Fruit fly (Drosophila melanogaster) whole organism, embryonic: ENCODE results near the gene Pif1B.

Source experiments
- ATbp ChIP-seq: fragments of 200-800 bp; sonication (Bioruptor generic); optimal IDR thresholded peaks from 2 replicates; lab custom pipeline; 2017; ENCODE audit warnings: missing biosample characterization, mild to moderate bottlenecking, missing genetic modification characterization, missing genetic modification reagents
- Blimp-1 ChIP-seq: fragments of 200-800 bp; sonication (Bioruptor generic); optimal IDR thresholded peaks from 3 replicates; lab custom pipeline; 2018; ENCODE audit warnings: missing biosample characterization, missing genetic modification characterization, mild to moderate bottlenecking, moderate library complexity, missing genetic modification reagents
- C15 ChIP-seq: fragments of 200-800 bp; sonication (Bioruptor generic); IDR thresholded peaks from 3 replicates; pipeline ENCODE4 v1.3.6; 2022; ENCODE audit warnings: missing biosample characterization, missing genetic modification characterization
- CG10431 ChIP-seq: fragments of 200-800 bp; sonication (Bioruptor generic); optimal IDR thresholded peaks from 3 replicates; lab custom pipeline; 2018; ENCODE audit warnings: missing biosample characterization, mild to moderate bottlenecking, missing genetic modification characterization
- CG11093 ChIP-seq: fragments of 200-800 bp; sonication (Bioruptor generic); IDR thresholded peaks from 3 replicates; pipeline ENCODE4 v1.3.6; 2022; ENCODE audit warnings: missing biosample characterization, missing genetic modification characterization
- CG11723 ChIP-seq: fragments of 200-800 bp; sonication (Bioruptor generic); optimal IDR thresholded peaks from 2 replicates; lab custom pipeline; 2017; ENCODE audit warnings: missing biosample characterization, mild to moderate bottlenecking, missing genetic modification characterization
- CG12219 ChIP-seq: fragments of 200-800 bp; sonication (Bioruptor generic); optimal IDR thresholded peaks from 3 replicates; lab custom pipeline; 2018; ENCODE audit warnings: missing biosample characterization, mild to moderate bottlenecking, missing genetic modification characterization
- CG1233 ChIP-seq: fragments of 200-800 bp; sonication (Bioruptor generic); optimal IDR thresholded peaks from 4 replicates; lab custom pipeline; 2018; ENCODE audit warnings: missing biosample characterization, mild to moderate bottlenecking, missing genetic modification characterization
- CG12769 ChIP-seq: fragments of 200-800 bp; sonication (Bioruptor generic); optimal IDR thresholded peaks from 2 replicates; lab custom pipeline; 2019; ENCODE audit warnings: missing biosample characterization, mild to moderate bottlenecking, missing genetic modification characterization, moderate library complexity
- CG15011 ChIP-seq: fragments of 200-800 bp; sonication (Bioruptor generic); optimal IDR thresholded peaks from 3 replicates; lab custom pipeline; 2018; ENCODE audit warnings: missing biosample characterization, mild to moderate bottlenecking, missing genetic modification characterization
- CG1602 ChIP-seq: fragments of 200-800 bp; sonication (Bioruptor generic); optimal IDR thresholded peaks from 3 replicates; lab custom pipeline; 2016; ENCODE audit warnings: missing biosample characterization, missing genetic modification characterization
- CG17912 ChIP-seq: fragments of 200-800 bp; sonication (Bioruptor generic); optimal IDR thresholded peaks from 2 replicates; lab custom pipeline; 2018; ENCODE audit warnings: missing biosample characterization, mild to moderate bottlenecking, missing genetic modification characterization
- CG2875 ChIP-seq: fragments of 200-800 bp; sonication (Bioruptor generic); optimal IDR thresholded peaks from 2 replicates; lab custom pipeline; 2017; ENCODE audit warnings: missing biosample characterization, mild to moderate bottlenecking, missing genetic modification characterization, missing genetic modification reagents
- CG30403 ChIP-seq: fragments of 200-800 bp; sonication (Bioruptor generic); optimal IDR thresholded peaks from 3 replicates; lab custom pipeline; 2016; ENCODE audit warnings: missing biosample characterization, missing genetic modification characterization
- CG31224 ChIP-seq: fragments of 200-800 bp; sonication (Bioruptor generic); IDR thresholded peaks from 2 replicates; pipeline ENCODE4 v1.3.6; 2022; ENCODE audit warnings: missing biosample characterization, missing genetic modification characterization
- CG31441 ChIP-seq: fragments of 200-800 bp; sonication (Bioruptor generic); IDR thresholded peaks from 2 replicates; pipeline ENCODE4 v1.3.6; 2022; ENCODE audit warnings: missing biosample characterization, missing genetic modification characterization
- CG3847 ChIP-seq: fragments of 200-800 bp; sonication (Bioruptor generic); IDR thresholded peaks from 2 replicates; pipeline ENCODE4 v1.3.6; 2022; ENCODE audit warnings: missing biosample characterization, missing genetic modification characterization
- CG4282 ChIP-seq: fragments of 200-800 bp; sonication (Bioruptor generic); optimal IDR thresholded peaks from 2 replicates; lab custom pipeline; 2016; ENCODE audit warnings: missing biosample characterization, missing genetic modification characterization
- CG4404 ChIP-seq: fragments of 200-800 bp; sonication (Bioruptor generic); IDR thresholded peaks from 2 replicates; pipeline ENCODE4 v1.3.6; 2022; ENCODE audit warnings: missing biosample characterization, missing genetic modification characterization
- CG4854 ChIP-seq: fragments of 200-800 bp; sonication (Bioruptor generic); optimal IDR thresholded peaks from 2 replicates; lab custom pipeline; 2016; ENCODE audit warnings: missing biosample characterization, missing genetic modification characterization, inconsistent platforms
- CG5953 ChIP-seq: fragments of 200-800 bp; sonication (Bioruptor generic); IDR thresholded peaks from 2 replicates; pipeline ENCODE4 v1.3.6; 2022; ENCODE audit warnings: missing biosample characterization, missing genetic modification characterization
- CG7357 ChIP-seq: fragments of 200-800 bp; sonication (Bioruptor generic); IDR thresholded peaks from 3 replicates; pipeline ENCODE4 v1.3.6; 2022; ENCODE audit warnings: missing biosample characterization, missing genetic modification characterization
- CG7556 ChIP-seq: fragments of 200-800 bp; sonication (Bioruptor generic); optimal IDR thresholded peaks from 2 replicates; lab custom pipeline; 2017; ENCODE audit warnings: missing biosample characterization, mild to moderate bottlenecking, missing genetic modification characterization
- CG7963 ChIP-seq: fragments of 200-800 bp; sonication (Bioruptor generic); IDR thresholded peaks from 3 replicates; pipeline ENCODE4 v1.3.6; 2022; ENCODE audit warnings: missing biosample characterization, missing genetic modification characterization; ENCODE audit not compliant: partially characterized antibody
- CG7987 ChIP-seq: fragments of 200-800 bp; sonication (Bioruptor generic); optimal IDR thresholded peaks from 2 replicates; lab custom pipeline; 2018; ENCODE audit warnings: missing biosample characterization, mild to moderate bottlenecking, missing genetic modification characterization, moderate library complexity
- CG8924 ChIP-seq: fragments of 200-800 bp; optimal IDR thresholded peaks from 3 replicates; lab custom pipeline; 2019; ENCODE audit warnings: missing biosample characterization, mild to moderate bottlenecking, missing genetic modification characterization, moderate library complexity
- CoRest ChIP-seq: fragments of 200-800 bp; sonication (Bioruptor generic); optimal IDR thresholded peaks from 3 replicates; lab custom pipeline; 2018; ENCODE audit warnings: missing biosample characterization, mild to moderate bottlenecking, missing genetic modification characterization, moderate library complexity
- Doc3 ChIP-seq: fragments of 200-800 bp; sonication (Bioruptor generic); IDR thresholded peaks from 3 replicates; pipeline ENCODE4 v1.3.6; 2022; ENCODE audit warnings: missing biosample characterization, missing genetic modification characterization; ENCODE audit not compliant: partially characterized antibody
- Drgx ChIP-seq: fragments of 200-800 bp; sonication (Bioruptor generic); IDR thresholded peaks from 2 replicates; pipeline ENCODE4 v1.3.6; 2022; ENCODE audit warnings: missing biosample characterization, missing genetic modification characterization
- Gug ChIP-seq: fragments of 200-800 bp; sonication (Bioruptor generic); IDR thresholded peaks from 4 replicates; pipeline ENCODE4 v1.3.6; 2022; ENCODE audit warnings: missing biosample characterization, missing genetic modification characterization
- MESR4 ChIP-seq: fragments of 200-800 bp; sonication (Bioruptor generic); optimal IDR thresholded peaks from 2 replicates; lab custom pipeline; 2018; ENCODE audit warnings: missing biosample characterization, mild to moderate bottlenecking, missing genetic modification characterization, moderate library complexity
- Six4 ChIP-seq: fragments of 200-800 bp; sonication (Bioruptor generic); optimal IDR thresholded peaks from 2 replicates; lab custom pipeline; 2016; ENCODE audit warnings: missing biosample characterization, missing genetic modification characterization
- Ssrp ChIP-seq: fragments of 200-800 bp; sonication (Bioruptor generic); optimal IDR thresholded peaks from 2 replicates; lab custom pipeline; 2018; ENCODE audit warnings: missing biosample characterization, mild to moderate bottlenecking, missing genetic modification characterization, moderate library complexity
- Trl ChIP-seq, 3 experiments: fragments of >200 bp in 2 of 3; fragments of 200-800 bp in 1 of 3; sonication (Bioruptor generic) in 1 of 3; optimal IDR thresholded peaks; 2 replicates in 1 of 3; 3 replicates in 2 of 3; lab custom pipeline; 2016 to 2017; ENCODE audit warnings: missing biosample characterization in 1 of 3, missing genetic modification characterization in 1 of 3
- Xbp1 ChIP-seq: fragments of 200-800 bp; sonication (Bioruptor generic); optimal IDR thresholded peaks from 3 replicates; lab custom pipeline; 2016; ENCODE audit warnings: missing biosample characterization, mild to moderate bottlenecking, missing genetic modification characterization
- Xrp1 ChIP-seq: fragments of 200-800 bp; sonication (Bioruptor generic); IDR thresholded peaks from 2 replicates; pipeline ENCODE4 v1.3.6; 2022; ENCODE audit warnings: missing biosample characterization, missing genetic modification characterization
- ac ChIP-seq: fragments of 200-800 bp; sonication (Bioruptor generic); optimal IDR thresholded peaks from 3 replicates; lab custom pipeline; 2017; ENCODE audit warnings: missing biosample characterization, mild to moderate bottlenecking, missing genetic modification characterization
- chif ChIP-seq, 2 experiments: fragments of 200-800 bp; sonication (Bioruptor generic); optimal IDR thresholded peaks; 3 replicates each; lab custom pipeline; 2016; ENCODE audit warnings: missing biosample characterization in 2 of 2, missing genetic modification characterization in 2 of 2
- crol ChIP-seq: fragments of 200-800 bp; sonication (Bioruptor generic); IDR thresholded peaks from 2 replicates; pipeline ENCODE4 v1.3.6; 2022; ENCODE audit warnings: missing biosample characterization, missing genetic modification characterization
- da ChIP-seq: fragments of 200-800 bp; sonication (Bioruptor generic); optimal IDR thresholded peaks from 2 replicates; lab custom pipeline; 2016; ENCODE audit warnings: missing biosample characterization, missing genetic modification characterization
- dpn ChIP-seq, 2 experiments: fragments of 200-800 bp; sonication (Bioruptor generic); optimal IDR thresholded peaks; 3 replicates each; lab custom pipeline; 2016; ENCODE audit warnings: missing biosample characterization in 2 of 2, missing genetic modification characterization in 2 of 2
- gsb ChIP-seq: fragments of 200-800 bp; sonication (Bioruptor generic); IDR thresholded peaks from 2 replicates; pipeline ENCODE4 v1.3.6; 2022; ENCODE audit warnings: missing biosample characterization, missing genetic modification characterization
- her ChIP-seq: fragments of 200-800 bp; sonication (Bioruptor generic); optimal IDR thresholded peaks from 2 replicates; lab custom pipeline; 2016; ENCODE audit warnings: missing biosample characterization, missing genetic modification characterization
- hkb ChIP-seq, 2 experiments: fragments of 200-800 bp in 1 of 2; fragments of >200 bp in 1 of 2; sonication (Bioruptor generic) in 1 of 2; IDR thresholded peaks in 1 of 2; optimal IDR thresholded peaks in 1 of 2; 2 replicates each; pipeline versions ENCODE4 v1.3.6 to Lab custom; 2017 to 2022; ENCODE audit warnings: missing biosample characterization in 1 of 2, missing genetic modification characterization in 1 of 2
- rib ChIP-seq: fragments of 200-800 bp; sonication (Bioruptor generic); IDR thresholded peaks from 2 replicates; pipeline ENCODE4 v1.3.6; 2022; ENCODE audit warnings: missing biosample characterization, missing genetic modification characterization
- ro ChIP-seq: fragments of 200-800 bp; sonication (Bioruptor generic); IDR thresholded peaks from 2 replicates; pipeline ENCODE4 v1.3.6; 2022; ENCODE audit warnings: missing biosample characterization, missing genetic modification characterization
- tio ChIP-seq: fragments of 200-800 bp; sonication (Bioruptor generic); optimal IDR thresholded peaks from 2 replicates; lab custom pipeline; 2017; ENCODE audit warnings: missing biosample characterization, missing genetic modification characterization, inconsistent platforms
- tna ChIP-seq: fragments of 200-800 bp; sonication (Bioruptor generic); IDR thresholded peaks from 2 replicates; pipeline ENCODE4 v1.3.6; 2022; ENCODE audit warnings: missing biosample characterization, missing genetic modification characterization; ENCODE audit not compliant: partially characterized antibody
- zen2 ChIP-seq: fragments of 200-800 bp; sonication (Bioruptor generic); IDR thresholded peaks from 3 replicates; pipeline ENCODE4 v1.3.6; 2022; ENCODE audit warnings: missing biosample characterization, missing genetic modification characterization; ENCODE audit not compliant: partially characterized antibody

Gene Pif1B

DNA sequence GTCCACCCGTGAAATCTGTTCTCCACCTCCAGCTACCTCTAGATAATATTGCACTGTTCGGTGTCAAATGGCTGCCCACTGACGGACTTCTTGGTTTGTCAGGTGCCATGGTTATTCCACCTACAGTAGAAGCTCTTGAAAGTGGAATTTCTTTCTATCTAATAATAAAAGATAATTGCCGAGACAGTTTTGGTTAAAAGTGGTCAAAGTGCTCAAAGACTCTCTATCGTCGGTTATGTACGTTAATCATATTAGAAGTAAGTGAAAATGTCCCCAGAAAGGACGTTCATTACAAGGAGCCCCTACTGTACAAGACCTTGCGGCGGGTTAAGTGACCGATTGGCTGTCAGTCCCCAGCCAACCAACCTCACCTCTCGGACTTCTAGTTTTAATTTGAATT is 56.8 kb downstream of the Pif1B start (continued):
- TF ChIP-seq ac (GFP tag; lab: Kevin White, UChicago) (no peak), CG10431 (GFP tag; lab: Kevin White, UChicago) (no peak), tna (GFP tag; lab: Robert Waterston, UW) (no peak), CG31224 (GFP tag; lab: Robert Waterston, UW) (no peak), CG30403 (peak; percentile 44), CG17912 (GFP tag; lab: Kevin White, UChicago) (no peak), CG12219 (GFP tag; lab: Kevin White, UChicago) (peak; percentile 39), CG31441 (GFP tag; lab: Robert Waterston, UW) (peak; percentile 46; the same call in 1 of the 2 replicates), Six4 (no peak), CG1233 (GFP tag; lab: Kevin White, UChicago) (no peak), C15 (GFP tag; lab: Robert Waterston, UW) (0 out of 3 replicates have a peak, but pooled peaks have one; percentile 55), CG5953 (GFP tag; lab: Robert Waterston, UW) (no peak), Xrp1 (GFP tag; lab: Robert Waterston, UW) (peak; percentile 44), CG7556 (GFP tag; lab: Kevin White, UChicago) (peak; percentile 51), zen2 (GFP tag; lab: Robert Waterston, UW) (no peak), CG4282 (GFP tag; lab: Kevin White, UChicago) (no peak), gsb (GFP tag; lab: Robert Waterston, UW) (0 out of 2 replicates have a peak, but pooled peaks have one; percentile 10), her (GFP tag; lab: Kevin White, UChicago) (no peak), CG4854 (GFP tag; lab: Kevin White, UChicago) (peak; percentile 12), CoRest (tag; lab: Kevin White, UChicago) (peak; percentile 52), Blimp-1 (GFP tag; lab: Kevin White, UChicago) (peak; percentile 40), ro (0 out of 2 replicates have a peak, but pooled peaks have one; percentile 15), chif (GFP tag; optimal IDR thresholded peaks at IDR 0.05; lab: Kevin White, UChicago) (peak in 1 of 2 experiments; percentile 45), CG7987 (GFP tag; lab: Kevin White, UChicago) (no peak), CG15011 (GFP tag; lab: Kevin White, UChicago) (no peak), CG4404 (GFP tag; lab: Robert Waterston, UW) (0 out of 2 replicates have a peak, but pooled peaks have one; percentile 15), hkb (optimal IDR thresholded peaks at IDR 0.05; lab: Kevin White, UChicago) (no peak), hkb (GFP tag; IDR thresholded peaks at IDR 0.05; lab: Robert Waterston, UW) (peak; percentile 48; the same call in 1 of the 2 replicates), Xbp1 (peak; percentile 61), CG12769 (tag; lab: Kevin White, UChicago) (peak; percentile 32), tio (GFP tag; lab: Kevin White, UChicago) (peak; percentile 26), Trl (optimal IDR thresholded peaks at IDR 0.05; lab: Kevin White, UChicago) (no peak), Trl (GFP tag; optimal IDR thresholded peaks at IDR 0.05; lab: Kevin White, UChicago) (no peak), ATbp (GFP tag; lab: Kevin White, UChicago) (peak; percentile 61), Drgx (GFP tag; lab: Robert Waterston, UW) (peak; percentile 66), CG3847 (peak; percentile 52), CG8924 (tag; lab: Kevin White, UChicago) (peak; percentile 7), Doc3 (no peak), crol (GFP tag; lab: Robert Waterston, UW) (peak; percentile 19; the same call in 1 of the 2 replicates), Ssrp (peak; percentile 25), da (GFP tag; lab: Kevin White, UChicago) (no peak), CG11093 (GFP tag; lab: Robert Waterston, UW) (0 out of 3 replicates have a peak, but pooled peaks have one; percentile 24), MESR4 (no peak), Gug (GFP tag; lab: Robert Waterston, UW) (peak; percentile 28; the same call in 1 of the 4 replicates), CG1602 (GFP tag; lab: Kevin White, UChicago) (peak; percentile 41), CG11723 (GFP tag; lab: Kevin White, UChicago) (peak; percentile 18), CG7963 (GFP tag; lab: Robert Waterston, UW) (no peak), dpn (GFP tag; optimal IDR thresholded peaks at IDR 0.05; lab: Kevin White, UChicago) (peak in 1 of 2 experiments; percentile 50), rib (GFP tag; lab: Robert Waterston, UW) (no peak), CG2875 (GFP tag; lab: Kevin White, UChicago) (no peak), CG7357 (GFP tag; lab: Robert Waterston, UW) (peak; percentile 40; the same call in 2 of the 3 replicates)
